Fruit fly (Drosophila melanogaster) whole organism, embryonic: Measurements from ENCODE around the gene Duox.
A peak's percentile ranks its signal among the peaks of the same experiment; 100 is the strongest.

ENCODE experiments used
- Atf3 ChIP-seq: fragments of 200-800 bp; sonication (Bioruptor generic); optimal IDR thresholded peaks from 3 replicates; lab custom pipeline; 2016; ENCODE audit warnings: missing biosample characterization, missing genetic modification characterization
- Bdp1 ChIP-seq: fragments of 200-800 bp; sonication (Bioruptor generic); optimal IDR thresholded peaks from 3 replicates; lab custom pipeline; 2016; ENCODE audit warnings: missing biosample characterization, missing genetic modification characterization
- Bteb2 ChIP-seq: fragments of 200-800 bp; sonication (Bioruptor generic); optimal IDR thresholded peaks from 2 replicates; lab custom pipeline; 2016; ENCODE audit warnings: missing biosample characterization, missing genetic modification characterization
- CG11695 ChIP-seq: fragments of 200-800 bp; sonication (Bioruptor generic); IDR thresholded peaks from 3 replicates; pipeline ENCODE4 v1.3.6; 2022; ENCODE audit warnings: missing biosample characterization, missing genetic modification characterization
- CG12659 ChIP-seq: fragments of 200-800 bp; sonication (Bioruptor generic); optimal IDR thresholded peaks from 3 replicates; lab custom pipeline; 2017; ENCODE audit warnings: mild to moderate bottlenecking, missing biosample characterization, missing genetic modification reagents, missing genetic modification characterization
- CG12942 ChIP-seq: fragments of 200-800 bp; sonication (Bioruptor generic); optimal IDR thresholded peaks from 3 replicates; lab custom pipeline; 2016; ENCODE audit warnings: missing biosample characterization, missing genetic modification characterization
- CG13894 ChIP-seq: fragments of 200-800 bp; sonication (Bioruptor generic); optimal IDR thresholded peaks from 3 replicates; lab custom pipeline; 2018; ENCODE audit warnings: missing biosample characterization, mild to moderate bottlenecking, missing genetic modification characterization, moderate library complexity
- CG15514 ChIP-seq: fragments of 200-800 bp; sonication (Bioruptor generic); optimal IDR thresholded peaks from 3 replicates; lab custom pipeline; 2017; ENCODE audit warnings: missing biosample characterization, missing genetic modification characterization, mild to moderate bottlenecking, moderate library complexity, missing genetic modification reagents
- CG18619 ChIP-seq: fragments of 200-800 bp; sonication (Bioruptor generic); optimal IDR thresholded peaks from 3 replicates; lab custom pipeline; 2017; ENCODE audit warnings: missing biosample characterization, mild to moderate bottlenecking, missing genetic modification characterization
- CG18764 ChIP-seq: fragments of 200-800 bp; sonication (Bioruptor generic); optimal IDR thresholded peaks from 3 replicates; lab custom pipeline; 2016; ENCODE audit warnings: missing biosample characterization, missing genetic modification characterization
- CG2889 ChIP-seq: fragments of 200-800 bp; sonication (Bioruptor generic); IDR thresholded peaks from 3 replicates; pipeline ENCODE4 v1.3.6; 2022; ENCODE audit warnings: missing biosample characterization, missing genetic modification characterization
- CG30403 ChIP-seq: fragments of 200-800 bp; sonication (Bioruptor generic); optimal IDR thresholded peaks from 3 replicates; lab custom pipeline; 2016; ENCODE audit warnings: missing biosample characterization, missing genetic modification characterization
- CG31365 ChIP-seq: fragments of 200-800 bp; sonication (Bioruptor generic); optimal IDR thresholded peaks from 2 replicates; lab custom pipeline; 2018; ENCODE audit warnings: missing biosample characterization, mild to moderate bottlenecking, missing genetic modification characterization
- CG3838 ChIP-seq: fragments of 200-800 bp; sonication (Bioruptor generic); optimal IDR thresholded peaks from 3 replicates; lab custom pipeline; 2016; ENCODE audit warnings: missing biosample characterization, missing genetic modification characterization
- CG5180 ChIP-seq: fragments of 200-800 bp; sonication (Bioruptor generic); optimal IDR thresholded peaks from 3 replicates; lab custom pipeline; 2017; ENCODE audit warnings: missing biosample characterization, missing genetic modification characterization, mild to moderate bottlenecking, moderate library complexity, missing genetic modification reagents
- CG6254 ChIP-seq: fragments of 200-800 bp; sonication (Bioruptor generic); optimal IDR thresholded peaks from 3 replicates; lab custom pipeline; 2017; ENCODE audit warnings: mild to moderate bottlenecking, missing biosample characterization, missing genetic modification reagents, missing genetic modification characterization
- CG6683 ChIP-seq: fragments of 200-800 bp; sonication (Bioruptor generic); optimal IDR thresholded peaks from 2 replicates; lab custom pipeline; 2017; ENCODE audit warnings: missing biosample characterization, mild to moderate bottlenecking, missing genetic modification characterization, missing genetic modification reagents
- Dref ChIP-seq: fragments of 200-800 bp; sonication (Bioruptor generic); IDR thresholded peaks from 2 replicates; pipeline ENCODE4 v1.3.6; 2022; ENCODE audit warnings: missing biosample characterization, missing genetic modification characterization
- E2f2 ChIP-seq: fragments of 200-800 bp; sonication (Bioruptor generic); IDR thresholded peaks from 2 replicates; pipeline ENCODE4 v1.3.6; 2022; ENCODE audit warnings: missing biosample characterization, missing genetic modification characterization
- H15 ChIP-seq: fragments of 200-800 bp; sonication (Bioruptor generic); IDR thresholded peaks from 3 replicates; pipeline ENCODE4 v1.3.6; 2022; ENCODE audit warnings: missing biosample characterization, missing genetic modification characterization
- HHEX ChIP-seq: fragments of 200-800 bp; sonication (Bioruptor generic); optimal IDR thresholded peaks from 3 replicates; lab custom pipeline; 2017; ENCODE audit warnings: missing biosample characterization, mild to moderate bottlenecking, missing genetic modification characterization, missing genetic modification reagents
- HLH4C ChIP-seq: fragments of 200-800 bp; sonication (Bioruptor generic); IDR thresholded peaks from 3 replicates; pipeline ENCODE4 v1.3.6; 2022; ENCODE audit warnings: missing biosample characterization, missing genetic modification characterization; ENCODE audit not compliant: partially characterized antibody
- HLH54F ChIP-seq: fragments of 200-800 bp; sonication (Bioruptor generic); optimal IDR thresholded peaks from 3 replicates; lab custom pipeline; 2016; ENCODE audit warnings: missing biosample characterization, missing genetic modification characterization
- MBD-R2 ChIP-seq: fragments of 200-800 bp; sonication (Bioruptor generic); IDR thresholded peaks from 2 replicates; pipeline ENCODE4 v1.3.6; 2022; ENCODE audit warnings: missing biosample characterization, missing genetic modification characterization
- Mrtf ChIP-seq: fragments of 200-800 bp; sonication (Bioruptor generic); IDR thresholded peaks from 3 replicates; pipeline ENCODE4 v1.3.6; 2022; ENCODE audit warnings: missing biosample characterization, missing genetic modification characterization
- Myb ChIP-seq: fragments of 200-800 bp; sonication (Bioruptor generic); optimal IDR thresholded peaks from 2 replicates; lab custom pipeline; 2016; ENCODE audit warnings: missing biosample characterization, missing genetic modification characterization
- Neu2 ChIP-seq: fragments of 200-800 bp; sonication (Bioruptor generic); optimal IDR thresholded peaks from 3 replicates; lab custom pipeline; 2016; ENCODE audit warnings: missing biosample characterization, missing genetic modification characterization, borderline replicate concordance
- NfI ChIP-seq: fragments of 200-800 bp; sonication (Bioruptor generic); optimal IDR thresholded peaks from 3 replicates; lab custom pipeline; 2018; ENCODE audit warnings: missing biosample characterization, mild to moderate bottlenecking, missing genetic modification characterization, moderate library complexity
- PHDP ChIP-seq: fragments of 200-800 bp; sonication (Bioruptor generic); optimal IDR thresholded peaks from 3 replicates; lab custom pipeline; 2018; ENCODE audit warnings: missing biosample characterization, mild to moderate bottlenecking, missing genetic modification characterization, moderate library complexity
- Sin3A ChIP-seq: fragments of >200 bp; optimal IDR thresholded peaks from 2 replicates; lab custom pipeline; 2018
- Sry-β ChIP-seq: fragments of 200-800 bp; sonication (Bioruptor generic); optimal IDR thresholded peaks from 2 replicates; lab custom pipeline; 2018; ENCODE audit warnings: missing biosample characterization, mild to moderate bottlenecking, missing genetic modification characterization, moderate library complexity
- Ssrp ChIP-seq: fragments of 200-800 bp; sonication (Bioruptor generic); optimal IDR thresholded peaks from 2 replicates; lab custom pipeline; 2018; ENCODE audit warnings: missing biosample characterization, mild to moderate bottlenecking, missing genetic modification characterization, moderate library complexity
- Xbp1 ChIP-seq: fragments of 200-800 bp; sonication (Bioruptor generic); optimal IDR thresholded peaks from 3 replicates; lab custom pipeline; 2016; ENCODE audit warnings: missing biosample characterization, mild to moderate bottlenecking, missing genetic modification characterization
- bbx ChIP-seq: fragments of 200-800 bp; sonication (Bioruptor generic); IDR thresholded peaks from 2 replicates; pipeline ENCODE4 v1.3.6; 2022; ENCODE audit warnings: missing biosample characterization, missing genetic modification characterization; ENCODE audit not compliant: partially characterized antibody
- cad ChIP-seq: fragments of >200 bp; optimal IDR thresholded peaks from 2 replicates; lab custom pipeline; 2017; ENCODE audit warnings: missing biosample characterization, missing genetic modification characterization
- croc ChIP-seq: fragments of 200-800 bp; sonication (Bioruptor generic); conservative IDR thresholded peaks from 3 replicates; pipeline ENCODE4 v1.3.6; 2022; ENCODE audit warnings: missing biosample characterization, missing genetic modification characterization
- gcm ChIP-seq: fragments of 200-800 bp; sonication (Bioruptor generic); optimal IDR thresholded peaks from 2 replicates; lab custom pipeline; 2019; ENCODE audit warnings: missing biosample characterization, mild to moderate bottlenecking, missing genetic modification characterization, moderate library complexity
- lilli ChIP-seq: fragments of 200-800 bp; sonication (Bioruptor generic); optimal IDR thresholded peaks from 3 replicates; lab custom pipeline; 2016; ENCODE audit warnings: missing biosample characterization, missing genetic modification characterization
- lov ChIP-seq, 2 experiments: fragments of 200-800 bp in 1 of 2; fragments of >200 bp in 1 of 2; sonication (Bioruptor generic) in 1 of 2; IDR thresholded peaks in 1 of 2; optimal IDR thresholded peaks in 1 of 2; 2 replicates in 1 of 2; 3 replicates in 1 of 2; pipeline versions ENCODE4 v1.3.6 to Lab custom; 2017 to 2022; ENCODE audit warnings: missing biosample characterization in 1 of 2, missing genetic modification characterization in 1 of 2
- mam ChIP-seq: fragments of 200-800 bp; sonication (Bioruptor generic); optimal IDR thresholded peaks from 3 replicates; lab custom pipeline; 2016; ENCODE audit warnings: missing biosample characterization, missing genetic modification characterization
- pros ChIP-seq: fragments of 200-800 bp; sonication (Bioruptor generic); optimal IDR thresholded peaks from 3 replicates; lab custom pipeline; 2019; ENCODE audit warnings: missing biosample characterization, mild to moderate bottlenecking, missing genetic modification characterization, moderate library complexity
- pum ChIP-seq: fragments of 200-800 bp; sonication (Bioruptor generic); optimal IDR thresholded peaks from 2 replicates; lab custom pipeline; 2016; ENCODE audit warnings: missing biosample characterization, missing genetic modification characterization
- ranshi ChIP-seq: fragments of 200-800 bp; sonication (Bioruptor generic); IDR thresholded peaks from 2 replicates; pipeline ENCODE4 v1.3.6; 2022; ENCODE audit warnings: missing biosample characterization, missing genetic modification characterization
- scrt ChIP-seq: fragments of 200-800 bp; sonication (Bioruptor generic); optimal IDR thresholded peaks from 2 replicates; lab custom pipeline; 2018; ENCODE audit warnings: missing biosample characterization, mild to moderate bottlenecking, missing genetic modification characterization, moderate library complexity
- tio ChIP-seq: fragments of 200-800 bp; sonication (Bioruptor generic); optimal IDR thresholded peaks from 2 replicates; lab custom pipeline; 2017; ENCODE audit warnings: missing biosample characterization, missing genetic modification characterization, inconsistent platforms
- tna ChIP-seq: fragments of 200-800 bp; sonication (Bioruptor generic); IDR thresholded peaks from 2 replicates; pipeline ENCODE4 v1.3.6; 2022; ENCODE audit warnings: missing biosample characterization, missing genetic modification characterization; ENCODE audit not compliant: partially characterized antibody
- toy ChIP-seq: fragments of 200-800 bp; sonication (Bioruptor generic); IDR thresholded peaks from 2 replicates; pipeline ENCODE4 v1.3.6; 2022; ENCODE audit warnings: missing biosample characterization, missing genetic modification characterization
- twi ChIP-seq: fragments of 200-800 bp; optimal IDR thresholded peaks from 2 replicates; lab custom pipeline; 2019; ENCODE audit warnings: missing biosample characterization, mild to moderate bottlenecking, missing genetic modification characterization, moderate library complexity
- tx ChIP-seq: fragments of 200-800 bp; sonication (Bioruptor generic); optimal IDR thresholded peaks from 2 replicates; lab custom pipeline; 2016; ENCODE audit warnings: missing biosample characterization, missing genetic modification characterization

Gene Duox

DNA sequence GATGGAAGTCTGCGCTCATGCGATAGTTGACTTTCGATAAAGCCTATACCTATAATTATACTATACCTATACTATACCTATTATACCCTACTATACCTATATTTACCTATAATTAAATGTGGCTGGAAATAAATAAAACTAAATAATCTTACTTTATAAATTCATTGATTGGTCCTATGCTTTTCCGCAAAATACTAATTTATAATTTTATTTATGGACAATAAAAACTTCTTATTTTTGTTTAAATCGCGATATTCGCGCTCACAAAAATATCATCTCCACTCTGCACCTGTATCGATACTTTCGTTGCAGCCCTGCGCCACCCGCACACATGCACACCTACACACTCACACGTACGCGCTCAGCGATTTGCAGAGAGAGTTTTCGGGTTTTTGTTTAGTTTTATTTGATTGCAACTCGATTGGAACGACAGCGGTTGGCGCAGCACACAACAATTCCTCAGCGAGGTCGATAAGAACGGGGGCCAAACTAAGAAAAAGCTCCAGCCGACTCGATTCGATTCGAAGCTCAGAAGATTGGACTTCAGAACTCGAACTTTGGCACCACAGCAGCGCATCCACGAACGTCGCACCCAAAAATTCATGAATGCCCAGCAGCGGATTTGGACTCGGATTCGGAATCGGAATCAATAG lies 44.6 kb upstream of the Duox start, which contains the start of gene CG8814 (continued):
- TF ChIP-seq H15 (GFP tag; lab: Robert Waterston, UW) (0 out of 3 replicates have a peak, but pooled peaks have one; percentile 14), Sry-β (GFP tag; lab: Kevin White, UChicago) (no peak), cad (GFP tag; lab: Kevin White, UChicago) (no peak), tna (peak; percentile 42), CG13894 (tag; lab: Kevin White, UChicago) (peak; percentile 29), twi (tag; lab: Kevin White, UChicago) (peak; percentile 69), mam (peak; percentile 63), CG6254 (GFP tag; lab: Kevin White, UChicago) (no peak), bbx (GFP tag; lab: Robert Waterston, UW) (peak; percentile 61), Ssrp (tag; lab: Kevin White, UChicago) (peak; percentile 55), Mrtf (0 out of 3 replicates have a peak, but pooled peaks have one; percentile 58), CG31365 (tag; lab: Kevin White, UChicago) (no peak), Atf3 (GFP tag; lab: Kevin White, UChicago) (peak; percentile 8), tx (GFP tag; lab: Kevin White, UChicago) (no peak), E2f2 (GFP tag; lab: Robert Waterston, UW) (peak; percentile 82), MBD-R2 (GFP tag; lab: Robert Waterston, UW) (peak; percentile 63), CG2889 (GFP tag; lab: Robert Waterston, UW) (no peak), pros (GFP tag; lab: Kevin White, UChicago) (no peak), CG15514 (GFP tag; lab: Kevin White, UChicago) (peak; percentile 68), CG5180 (peak; percentile 64), CG6683 (GFP tag; lab: Kevin White, UChicago) (no peak), ranshi (GFP tag; lab: Robert Waterston, UW) (peak; percentile 65; the same call in 1 of the 2 replicates), CG18619 (GFP tag; lab: Kevin White, UChicago) (peak; percentile 57), CG12942 (peak; percentile 65), NfI (GFP tag; lab: Kevin White, UChicago) (peak; percentile 66), Dref (GFP tag; lab: Robert Waterston, UW) (peak; percentile 76), CG11695 (GFP tag; lab: Robert Waterston, UW) (no peak), Myb (GFP tag; lab: Kevin White, UChicago) (no peak), croc (GFP tag; lab: Robert Waterston, UW) (peak; percentile 51; the same call in 2 of the 3 replicates), scrt (peak; percentile 28), CG30403 (GFP tag; lab: Kevin White, UChicago) (peak; percentile 86), PHDP (tag; lab: Kevin White, UChicago) (no peak), lilli (GFP tag; lab: Kevin White, UChicago) (peak; percentile 92), CG12659 (GFP tag; lab: Kevin White, UChicago) (peak; percentile 91), Bdp1 (GFP tag; lab: Kevin White, UChicago) (no peak), Xbp1 (GFP tag; lab: Kevin White, UChicago) (peak; percentile 75), HLH4C (peak; percentile 66; the same call in 2 of the 3 replicates), pum (GFP tag; lab: Kevin White, UChicago) (no peak), toy (no peak), HLH54F (GFP tag; lab: Kevin White, UChicago) (peak; percentile 15), Sin3A (lab: Kevin White, UChicago) (peak; percentile 76), CG3838 (GFP tag; lab: Kevin White, UChicago) (no peak), gcm (GFP tag; lab: Kevin White, UChicago) (peak; percentile 51), lov (optimal IDR thresholded peaks at IDR 0.05; lab: Kevin White, UChicago) (no peak), lov (GFP tag; IDR thresholded peaks at IDR 0.05; lab: Robert Waterston, UW) (no peak), Neu2 (GFP tag; lab: Kevin White, UChicago) (no peak), HHEX (peak; percentile 48), tio (GFP tag; lab: Kevin White, UChicago) (peak; percentile 59), Bteb2 (GFP tag; lab: Kevin White, UChicago) (peak; percentile 33), CG18764 (GFP tag; lab: Kevin White, UChicago) (peak; percentile 45)
